Fruit fly (Drosophila melanogaster): Measurements from ENCODE around the gene CG8086.

The CG8086 gene

dm6 chr2L:8204996-8205567 is 52.2 kb downstream of the CG8086 start, which contains the start of gene SLC5A11 (continued):
- TF ChIP-seq Stat92E (GFP tag; optimal IDR thresholded peaks at IDR 0.05), result peak in 1 of 3 experiments; percentile 98
- TF ChIP-seq ken (GFP tag; IDR thresholded peaks at IDR 0.05), result peak; percentile 93
- no peak for TF ChIP-seq lov (optimal IDR thresholded peaks at IDR 0.05)
- peak; percentile 87 for TF ChIP-seq lov (GFP tag; IDR thresholded peaks at IDR 0.05)
- TF ChIP-seq Dip3 (GFP tag; optimal IDR thresholded peaks at IDR 0.05), result peak; percentile 92
- TF ChIP-seq danr (GFP tag; IDR thresholded peaks at IDR 0.05), result peak; percentile 99
- peak; percentile 97 for TF ChIP-seq CG17359 (tag; optimal IDR thresholded peaks at IDR 0.05)
- peak; percentile 60 to 66 for TF ChIP-seq chif (GFP tag; optimal IDR thresholded peaks at IDR 0.05)
- peak; percentile 98 for TF ChIP-seq Hmx (GFP tag; optimal IDR thresholded peaks at IDR 0.05)
- TF ChIP-seq CG2116 (GFP tag; optimal IDR thresholded peaks at IDR 0.05), result peak; percentile 62
- TF ChIP-seq gem (tag; optimal IDR thresholded peaks at IDR 0.05), result peak; percentile 98
- peak; percentile 63; the same call in 1 of the 2 replicates for TF ChIP-seq MBD-R2 (GFP tag; IDR thresholded peaks at IDR 0.05)
- TF ChIP-seq CrebB (tag; optimal IDR thresholded peaks at IDR 0.05), result peak; percentile 94
- peak; percentile 2 for TF ChIP-seq dmrt11E (tag; optimal IDR thresholded peaks at IDR 0.05)
- peak; percentile 100 for TF ChIP-seq Ets65A (GFP tag)
- peak; percentile 96 for TF ChIP-seq gcm (GFP tag; optimal IDR thresholded peaks at IDR 0.05)
- peak; percentile 99 for TF ChIP-seq CG2678 (tag; optimal IDR thresholded peaks at IDR 0.05)
- TF ChIP-seq BtbVII (GFP tag; optimal IDR thresholded peaks at IDR 0.05), result peak; percentile 97
- peak; percentile 97 for TF ChIP-seq Xrp1 (GFP tag; IDR thresholded peaks at IDR 0.05)
- TF ChIP-seq YL-1 (GFP tag; optimal IDR thresholded peaks at IDR 0.05), result peak; percentile 98
- TF ChIP-seq lola (GFP tag; optimal IDR thresholded peaks at IDR 0.05), result peak in 1 of 3 experiments; percentile 97
- peak; percentile 99 for TF ChIP-seq sd (tag; optimal IDR thresholded peaks at IDR 0.05)
- peak; percentile 99 for TF ChIP-seq HLH3B (GFP tag; IDR thresholded peaks at IDR 0.05)
- peak; percentile 61 for TF ChIP-seq slp2 (GFP tag; optimal IDR thresholded peaks at IDR 0.05)
- peak; percentile 98 for TF ChIP-seq Hmr (GFP tag; optimal IDR thresholded peaks at IDR 0.05)
- TF ChIP-seq Oli (tag; optimal IDR thresholded peaks at IDR 0.05), result peak; percentile 94
- no peak for TF ChIP-seq Tbp (GFP tag; optimal IDR thresholded peaks at IDR 0.05)
- peak; percentile 94 for TF ChIP-seq CG10209 (GFP tag; optimal IDR thresholded peaks at IDR 0.05)
- TF ChIP-seq croc (GFP tag; conservative IDR thresholded peaks at IDR 0.05), result peak; percentile 97
- TF ChIP-seq CG6683 (GFP tag; optimal IDR thresholded peaks at IDR 0.05), result peak; percentile 95
- peak; percentile 93 for TF ChIP-seq CG12219 (GFP tag; optimal IDR thresholded peaks at IDR 0.05)
- peak; percentile 100 for TF ChIP-seq Aef1 (GFP tag; IDR thresholded peaks at IDR 0.05)
- peak; percentile 59 for TF ChIP-seq CG15479 (GFP tag; optimal IDR thresholded peaks at IDR 0.05)
- TF ChIP-seq CG7786 (GFP tag; optimal IDR thresholded peaks at IDR 0.05), result peak; percentile 78
- peak; percentile 99 for TF ChIP-seq bcd (GFP tag; optimal IDR thresholded peaks at IDR 0.05)
- peak; percentile 64 for TF ChIP-seq CG7928 (GFP tag; optimal IDR thresholded peaks at IDR 0.05)
- no peak for TF ChIP-seq sc (optimal IDR thresholded peaks at IDR 0.05)
- TF ChIP-seq sc (GFP tag; optimal IDR thresholded peaks at IDR 0.05), result peak; percentile 88
- TF ChIP-seq schlank (tag; optimal IDR thresholded peaks at IDR 0.05), result peak; percentile 70
- peak; percentile 68 for TF ChIP-seq cg (GFP tag; optimal IDR thresholded peaks at IDR 0.05)
- peak; percentile 92 for TF ChIP-seq GATAe (GFP tag; conservative IDR thresholded peaks at IDR 0.05)
- TF ChIP-seq CG15514 (GFP tag; optimal IDR thresholded peaks at IDR 0.05), result peak; percentile 92
- peak; percentile 50 for TF ChIP-seq CTCF (GFP tag; optimal IDR thresholded peaks at IDR 0.05)
- peak; percentile 97 for TF ChIP-seq Hand (GFP tag; optimal IDR thresholded peaks at IDR 0.05)
- no peak for TF ChIP-seq hb (GFP tag; IDR thresholded peaks at IDR 0.05; ENCODE audit: partially characterized antibody)
- peak; percentile 80 for TF ChIP-seq Adf1 (GFP tag; IDR thresholded peaks at IDR 0.05)
- TF ChIP-seq sr (GFP tag; IDR thresholded peaks at IDR 0.05), result peak; percentile 93
- TF ChIP-seq CG17328 (GFP tag; IDR thresholded peaks at IDR 0.05), result peak; percentile 95
- peak; percentile 54 for TF ChIP-seq CG8944 (GFP tag; optimal IDR thresholded peaks at IDR 0.05)
- peak; percentile 94 for TF ChIP-seq CG10565 (GFP tag; optimal IDR thresholded peaks at IDR 0.05)

Data from whole organism, embryonic.